Worm (Caenorhabditis elegans) whole organism, early embryonic: Measurements from ENCODE around the gene F13A2.1.

Experiments
- hmbx-1 ChIP-seq: sonication (generic microtip); optimal IDR thresholded peaks from 2 replicates; lab custom pipeline; 2016; ENCODE audit warnings: mild to moderate bottlenecking, missing genetic modification characterization, missing compliant biosample characterization
- hmg-4 ChIP-seq: fragments of 200-800 bp; sonication (Bioruptor generic); optimal IDR thresholded peaks from 2 replicates; lab custom pipeline; 2018; ENCODE audit warnings: mild to moderate bottlenecking, missing genetic modification characterization, missing compliant biosample characterization
- tbx-11 ChIP-seq: fragments of 200-800 bp; sonication (Bioruptor generic); IDR thresholded peaks from 2 replicates; pipeline ENCODE4 v1.3.6; 2022; ENCODE audit warnings: missing genetic modification characterization, missing compliant biosample characterization
- tbx-37 ChIP-seq: fragments of 200-800 bp; sonication (Bioruptor generic); conservative IDR thresholded peaks from 2 replicates; pipeline ENCODE4 v1.3.6; 2022; ENCODE audit warnings: missing genetic modification reagents, missing genetic modification characterization, missing compliant biosample characterization
- tra-4 ChIP-seq: sonication (generic microtip); optimal IDR thresholded peaks from 2 replicates; lab custom pipeline; 2017; ENCODE audit warnings: missing genetic modification characterization, missing compliant biosample characterization

DNA sequence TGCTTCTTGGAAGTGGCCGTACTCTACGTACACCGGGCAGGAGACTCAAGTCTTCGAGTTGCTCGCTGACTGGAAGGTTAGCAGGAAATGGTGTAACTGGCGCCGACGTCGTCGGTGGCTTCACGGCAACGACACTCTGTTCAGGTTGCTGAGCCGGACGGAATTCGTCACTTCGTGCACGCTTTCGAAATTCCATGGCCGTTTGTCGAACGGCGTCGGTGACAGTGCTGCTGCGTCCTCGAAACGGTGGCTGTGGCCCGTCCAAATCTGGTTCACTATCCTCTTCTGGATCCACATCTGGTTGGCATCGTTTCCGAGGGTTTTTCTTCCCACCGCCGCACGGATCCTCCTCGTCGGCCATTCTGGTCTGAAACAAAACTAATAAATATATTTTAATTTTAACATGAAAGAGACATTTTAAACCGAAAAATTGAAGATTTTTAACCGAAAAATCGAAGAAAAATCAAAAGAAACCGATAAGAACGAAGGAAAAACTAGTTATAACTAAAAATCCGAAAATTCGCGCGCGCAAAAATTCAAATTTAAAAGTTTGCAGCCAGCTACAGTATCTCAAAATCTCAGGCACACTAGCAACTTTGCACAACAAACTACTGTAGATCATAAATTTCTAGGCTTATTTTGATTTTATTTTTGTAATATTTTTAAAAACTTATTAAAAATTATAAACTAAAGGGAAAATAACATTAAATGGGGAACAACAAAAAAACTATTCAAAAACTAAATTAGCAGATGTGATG is 6.2 kb downstream of the F13A2.1 start, which contains the start of gene F32D1.7:
- no peak for TF ChIP-seq hmg-4
- no peak for TF ChIP-seq tbx-11
- TF ChIP-seq tbx-37 (GFP tag; lab: Robert Waterston, UW) = no peak
- TF ChIP-seq tra-4 (tag; lab: Kevin White, UChicago) = no peak
- no peak for TF ChIP-seq hmbx-1
